Fruit fly (Drosophila melanogaster): ENCODE data around the gene Ube3a.

Ube3a gene

DNA sequence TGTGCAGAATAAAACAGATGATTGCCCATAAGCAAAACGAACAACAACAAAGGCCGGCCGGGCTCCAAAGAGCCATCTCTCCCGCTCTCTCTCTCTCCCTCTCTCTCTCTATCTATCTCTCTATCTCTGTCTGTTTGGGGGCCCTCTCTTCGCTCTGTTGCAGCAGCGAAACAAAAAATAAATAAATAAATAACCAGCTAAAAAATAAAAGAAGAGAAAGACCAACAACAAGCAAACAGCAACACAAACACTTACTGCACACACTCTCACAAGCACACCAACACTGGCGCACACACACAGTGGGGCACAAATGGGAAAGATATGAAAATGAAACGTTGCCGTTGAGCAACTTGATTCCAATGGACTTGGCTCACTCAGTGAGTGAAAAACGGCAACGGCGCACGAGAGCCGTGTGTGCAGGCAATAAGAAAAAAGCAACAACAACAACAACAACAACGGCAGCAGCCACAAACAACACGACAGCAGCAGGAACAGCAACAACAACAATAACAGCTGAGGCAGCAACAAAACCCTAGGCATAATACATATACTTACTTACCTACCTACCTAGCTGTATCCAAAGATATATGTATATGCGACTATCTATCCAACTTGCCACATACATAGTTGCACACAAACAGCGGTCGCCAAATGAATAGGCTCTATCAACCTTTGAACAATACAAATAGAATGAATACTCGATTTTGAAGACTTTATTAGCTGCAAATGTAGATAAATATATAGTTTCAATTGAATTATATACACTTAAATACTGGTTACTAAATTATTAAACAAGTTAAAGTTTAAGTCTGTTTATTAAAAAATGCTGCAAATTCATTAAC lies 35.9 kb upstream of the Ube3a start:
- TF ChIP-seq psq (optimal IDR thresholded peaks at IDR 0.05) (no peak), ttk (optimal IDR thresholded peaks at IDR 0.05) (no peak), Myc (optimal IDR thresholded peaks at IDR 0.05) (no peak), Sin3A (optimal IDR thresholded peaks at IDR 0.05) (no peak), insv (optimal IDR thresholded peaks at IDR 0.05) (no peak), h (optimal IDR thresholded peaks at IDR 0.05) (no peak)

DNA sequence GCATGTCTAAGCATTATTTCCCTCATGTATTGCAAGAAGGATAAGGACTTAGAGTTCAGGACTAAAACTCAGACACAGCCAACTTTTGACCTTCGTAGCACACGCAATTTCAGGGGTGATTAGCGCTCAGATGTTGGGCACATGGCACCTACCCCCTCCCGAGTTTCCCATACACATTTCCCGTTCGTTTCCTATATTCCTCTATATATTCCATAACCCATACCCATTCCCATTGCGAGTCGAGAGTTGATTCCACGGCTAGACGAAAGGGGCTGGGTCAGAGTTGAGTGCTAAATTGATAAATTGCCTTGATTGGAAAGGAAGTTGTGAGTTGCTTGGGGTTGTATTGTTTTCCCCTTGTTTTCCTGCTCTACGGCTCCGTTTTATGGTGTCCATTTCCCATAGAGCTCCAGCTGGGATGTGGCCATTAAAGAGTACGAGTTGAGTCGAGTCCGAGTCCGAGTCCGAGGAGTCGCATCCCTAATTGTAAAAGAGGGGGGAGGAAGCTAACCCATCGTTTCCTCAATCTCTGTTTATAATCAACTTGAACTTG lies 33.7 kb upstream of the Ube3a start:
- TF ChIP-seq psq (optimal IDR thresholded peaks at IDR 0.05) = no peak
- no peak for TF ChIP-seq Myc (optimal IDR thresholded peaks at IDR 0.05)
- TF ChIP-seq insv (optimal IDR thresholded peaks at IDR 0.05) = no peak
- no peak for TF ChIP-seq Sin3A (optimal IDR thresholded peaks at IDR 0.05)
- TF ChIP-seq h (optimal IDR thresholded peaks at IDR 0.05) = no peak
- TF ChIP-seq ttk (optimal IDR thresholded peaks at IDR 0.05) = no peak

DNA sequence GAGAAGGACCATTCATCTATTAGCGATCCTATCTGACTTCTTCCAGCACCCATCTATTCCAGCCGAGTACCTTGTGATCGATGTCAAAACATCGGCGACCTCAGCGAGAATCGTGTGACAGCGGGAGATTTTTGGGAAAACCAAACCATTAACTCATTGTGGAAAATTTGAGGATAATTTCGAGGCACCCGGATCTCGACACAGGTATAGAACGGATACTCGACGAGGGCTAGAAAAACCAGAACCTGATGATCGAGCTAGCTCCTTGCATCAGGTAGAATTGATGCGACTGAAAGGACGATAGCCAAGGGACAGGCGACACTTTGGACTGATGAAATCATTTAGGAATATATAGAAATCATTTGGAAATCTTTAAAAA lies 32.9 kb upstream of the Ube3a start:
- no peak for TF ChIP-seq ttk (optimal IDR thresholded peaks at IDR 0.05)
- TF ChIP-seq Sin3A (optimal IDR thresholded peaks at IDR 0.05) = no peak
- no peak for TF ChIP-seq h (optimal IDR thresholded peaks at IDR 0.05)
- no peak for TF ChIP-seq Myc (optimal IDR thresholded peaks at IDR 0.05)
- no peak for TF ChIP-seq insv (optimal IDR thresholded peaks at IDR 0.05)
- no peak for TF ChIP-seq psq (optimal IDR thresholded peaks at IDR 0.05)

DNA sequence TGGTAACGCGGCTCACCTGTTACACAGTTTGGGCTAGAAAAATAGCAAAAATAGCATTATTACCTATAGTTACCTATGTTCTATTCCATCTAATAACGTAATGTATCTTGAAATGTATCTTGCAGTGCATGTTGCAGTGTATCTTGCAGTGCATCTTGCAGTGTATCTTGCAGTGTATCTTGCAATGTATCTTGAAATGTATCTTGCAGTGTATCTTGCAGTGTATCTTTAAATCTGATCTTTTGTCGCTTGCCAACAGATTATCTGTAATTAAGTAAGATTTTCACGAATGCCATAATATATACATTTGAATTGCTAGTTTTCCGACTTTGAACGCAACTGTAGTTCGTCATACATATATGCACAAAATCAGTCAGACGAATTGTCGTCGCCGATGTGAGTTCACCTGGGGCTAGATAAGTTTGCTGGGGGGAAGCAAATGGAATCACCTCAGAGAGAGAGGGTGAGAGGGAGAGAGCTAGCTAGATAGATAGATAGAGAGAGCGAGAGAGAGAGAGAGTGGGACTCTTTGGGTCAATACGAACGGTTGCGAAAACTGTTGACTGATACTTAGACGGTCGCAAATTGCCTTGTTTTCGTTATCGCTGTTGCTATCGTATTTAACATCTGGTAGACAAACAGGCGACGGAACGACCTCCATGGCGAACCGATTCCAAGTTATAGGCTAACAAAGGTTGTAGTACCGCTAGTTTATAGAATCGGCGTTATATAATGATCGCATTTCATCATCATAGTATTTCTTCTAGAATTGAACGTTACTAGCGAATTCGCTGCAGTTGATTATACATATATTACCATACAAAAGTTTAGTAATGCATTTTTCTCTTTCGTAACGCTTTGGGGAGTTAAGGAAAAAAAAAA lies 32.3 kb upstream of the Ube3a start:
- TF ChIP-seq Sin3A (optimal IDR thresholded peaks at IDR 0.05) (no peak), ttk (optimal IDR thresholded peaks at IDR 0.05) (no peak), h (optimal IDR thresholded peaks at IDR 0.05) (no peak)

DNA sequence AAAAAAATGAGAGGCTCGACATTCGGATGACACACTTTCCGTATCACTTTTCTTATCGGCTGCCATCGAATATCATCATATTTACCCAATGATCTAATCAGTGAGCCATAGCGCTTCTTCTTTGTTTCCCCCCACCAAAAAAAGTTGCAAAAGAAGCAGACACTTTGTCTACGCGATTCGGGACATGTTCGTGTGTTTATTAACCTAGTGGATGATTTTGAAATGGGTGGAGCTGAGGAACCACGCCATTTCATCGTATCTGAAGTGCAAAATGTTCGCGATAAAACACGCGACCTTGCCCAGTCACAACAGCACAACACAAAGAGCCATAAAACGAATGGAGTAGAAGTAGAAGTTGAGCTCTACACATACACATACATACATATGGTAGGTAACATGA lies 31.6 kb upstream of the Ube3a start:
- TF ChIP-seq insv (optimal IDR thresholded peaks at IDR 0.05) (no peak), h (optimal IDR thresholded peaks at IDR 0.05) (no peak), ttk (optimal IDR thresholded peaks at IDR 0.05) (no peak), psq (optimal IDR thresholded peaks at IDR 0.05) (no peak), Myc (optimal IDR thresholded peaks at IDR 0.05) (no peak), Sin3A (optimal IDR thresholded peaks at IDR 0.05) (no peak)

DNA sequence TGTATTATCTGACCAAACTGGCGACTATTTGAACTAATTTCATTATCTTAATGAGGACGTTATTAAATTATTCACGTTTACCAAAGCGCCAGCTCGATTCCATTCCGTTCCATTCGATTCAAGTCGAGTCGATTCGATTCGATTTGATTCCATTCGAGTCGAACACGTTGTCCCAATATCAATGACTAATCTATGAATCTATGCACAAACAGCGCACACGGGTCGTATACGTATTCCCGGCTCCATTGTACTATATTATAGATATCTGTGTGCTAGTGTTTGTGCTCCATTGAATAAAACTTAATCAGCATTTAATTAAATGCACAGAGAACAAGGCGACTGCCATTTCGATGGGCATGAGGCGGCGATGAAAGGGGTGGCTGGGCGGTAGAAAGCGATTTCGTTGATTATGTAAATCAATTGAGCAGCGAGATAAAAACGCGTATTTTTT lies 28.8 kb upstream of the Ube3a start:
- TF ChIP-seq h (optimal IDR thresholded peaks at IDR 0.05) = no peak
- TF ChIP-seq Sin3A (optimal IDR thresholded peaks at IDR 0.05) = no peak
- no peak for TF ChIP-seq insv (optimal IDR thresholded peaks at IDR 0.05)
- TF ChIP-seq psq (optimal IDR thresholded peaks at IDR 0.05) = no peak
- TF ChIP-seq Myc (optimal IDR thresholded peaks at IDR 0.05) = no peak
- no peak for TF ChIP-seq ttk (optimal IDR thresholded peaks at IDR 0.05)

DNA sequence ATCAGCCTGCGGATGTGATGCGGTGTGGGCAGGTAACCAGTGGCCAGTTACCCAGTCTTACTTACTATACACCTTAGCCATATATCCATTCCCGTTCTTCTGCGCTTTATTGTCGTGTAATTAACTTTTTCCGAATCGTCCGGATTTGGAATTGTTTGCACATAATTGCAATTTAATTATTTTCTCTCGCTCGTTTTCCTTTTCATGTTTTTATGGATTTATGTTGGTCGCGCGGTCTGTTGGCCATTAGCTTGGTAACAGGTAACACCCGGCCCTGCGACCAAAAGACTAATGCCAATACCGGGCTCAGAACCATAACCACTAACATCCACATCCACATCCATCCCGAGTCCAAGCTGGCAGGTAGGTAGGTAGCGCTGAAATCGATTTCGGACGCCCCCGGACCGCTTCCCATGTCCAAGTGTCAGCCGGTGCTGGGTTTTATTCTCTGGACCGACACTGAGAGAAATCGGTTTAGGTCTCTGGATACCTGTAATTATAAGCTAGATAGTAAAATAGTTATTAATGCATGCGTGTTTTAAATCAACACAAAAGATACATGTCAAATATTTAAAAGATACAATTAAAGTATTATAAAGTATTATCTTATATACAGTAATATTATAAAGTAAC lies 26.9 kb upstream of the Ube3a start:
- TF ChIP-seq ttk (optimal IDR thresholded peaks at IDR 0.05) (no peak), Sin3A (optimal IDR thresholded peaks at IDR 0.05) (no peak)

DNA sequence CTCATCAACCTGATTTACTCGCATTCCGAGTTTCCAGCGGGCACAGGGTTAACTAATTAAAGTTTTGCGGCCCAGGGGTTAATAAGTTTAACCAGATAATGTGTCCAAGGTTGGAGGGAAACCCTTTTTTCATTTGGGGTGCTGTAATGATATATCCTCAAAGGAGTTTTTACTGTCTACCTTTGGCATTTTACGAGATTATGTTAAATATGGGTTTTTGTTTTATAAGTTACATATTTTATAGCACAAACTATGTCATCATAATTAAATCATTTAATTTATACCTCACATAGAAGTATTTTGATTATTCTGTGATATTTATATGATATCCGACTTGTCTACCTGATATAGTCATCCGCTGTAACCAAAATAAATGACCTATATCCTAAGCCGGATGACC lies 25.7 kb upstream of the Ube3a start, which contains the start of gene Ir68a:
TSS of gene Ir68a (minus strand) at position 101 of the 400 bp plus-strand sequence.
- TF ChIP-seq psq (optimal IDR thresholded peaks at IDR 0.05) (no peak), h (optimal IDR thresholded peaks at IDR 0.05) (no peak), Myc (optimal IDR thresholded peaks at IDR 0.05) (no peak), ttk (optimal IDR thresholded peaks at IDR 0.05) (no peak), Sin3A (optimal IDR thresholded peaks at IDR 0.05) (no peak), insv (optimal IDR thresholded peaks at IDR 0.05) (no peak)

DNA sequence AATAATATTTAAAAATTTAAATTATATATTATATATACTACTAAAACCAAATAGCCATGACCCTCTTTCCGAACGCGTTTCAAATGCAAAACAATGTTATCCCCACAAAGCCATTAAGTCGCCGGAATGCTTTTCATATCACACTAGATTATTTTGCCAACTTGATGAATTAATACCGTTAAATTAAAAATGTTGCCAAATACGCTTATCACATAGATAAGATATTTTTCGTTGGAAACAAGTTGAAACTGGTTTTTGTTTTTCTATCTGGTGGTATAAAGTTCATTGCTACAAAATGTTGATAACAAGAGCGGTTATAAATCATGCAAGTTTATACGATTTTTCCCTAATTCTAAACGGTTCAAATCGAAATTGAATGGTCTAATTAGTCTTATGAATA lies 23.2 kb upstream of the Ube3a start:
- no peak for TF ChIP-seq insv (optimal IDR thresholded peaks at IDR 0.05)

DNA sequence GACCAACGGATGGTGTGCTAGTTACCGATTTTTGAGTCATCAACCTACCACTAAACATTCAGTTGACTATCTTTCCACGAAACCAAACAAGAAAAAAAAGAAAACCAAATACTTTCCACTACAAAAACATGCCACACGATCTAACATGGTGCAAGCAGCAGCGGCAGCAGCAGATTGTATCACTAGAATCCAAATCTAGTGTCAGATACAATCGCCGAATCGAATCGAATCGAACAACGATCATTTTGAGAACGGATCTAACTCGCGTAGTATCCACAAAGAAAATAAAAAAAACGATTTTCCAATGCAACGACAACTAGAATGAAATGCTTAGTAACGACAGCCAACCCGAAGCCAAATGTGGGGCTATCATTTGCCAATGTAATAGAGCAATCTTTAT lies 17.3 kb upstream of the Ube3a start:
- TF ChIP-seq h (optimal IDR thresholded peaks at IDR 0.05) (no peak), psq (optimal IDR thresholded peaks at IDR 0.05) (no peak), Myc (optimal IDR thresholded peaks at IDR 0.05) (no peak), ttk (optimal IDR thresholded peaks at IDR 0.05) (no peak), Sin3A (optimal IDR thresholded peaks at IDR 0.05) (no peak), insv (optimal IDR thresholded peaks at IDR 0.05) (no peak)

DNA sequence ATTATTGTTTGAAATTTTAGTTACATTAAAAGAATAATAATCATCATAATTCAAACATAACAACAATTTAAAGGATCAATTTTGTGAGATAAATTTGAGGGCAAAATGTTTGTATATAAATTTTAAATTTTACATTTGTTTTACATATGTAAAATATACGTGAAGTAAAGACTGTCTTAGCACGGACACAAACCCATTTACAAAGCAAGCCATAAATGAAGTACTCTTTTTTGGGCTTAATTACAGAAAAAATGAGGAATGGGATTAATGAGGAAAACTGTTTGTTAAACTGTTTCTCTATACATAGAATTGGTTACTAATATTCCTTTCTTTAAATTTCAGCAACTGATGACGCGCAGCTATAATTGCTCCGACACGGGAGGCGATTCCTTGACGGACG lies 14.3 kb upstream of the Ube3a start:
- no peak for TF ChIP-seq insv (optimal IDR thresholded peaks at IDR 0.05)
- TF ChIP-seq Myc (optimal IDR thresholded peaks at IDR 0.05) = no peak
- TF ChIP-seq h (optimal IDR thresholded peaks at IDR 0.05) = no peak
- no peak for TF ChIP-seq psq (optimal IDR thresholded peaks at IDR 0.05)
- TF ChIP-seq Sin3A (optimal IDR thresholded peaks at IDR 0.05) = no peak
- no peak for TF ChIP-seq ttk (optimal IDR thresholded peaks at IDR 0.05)

DNA sequence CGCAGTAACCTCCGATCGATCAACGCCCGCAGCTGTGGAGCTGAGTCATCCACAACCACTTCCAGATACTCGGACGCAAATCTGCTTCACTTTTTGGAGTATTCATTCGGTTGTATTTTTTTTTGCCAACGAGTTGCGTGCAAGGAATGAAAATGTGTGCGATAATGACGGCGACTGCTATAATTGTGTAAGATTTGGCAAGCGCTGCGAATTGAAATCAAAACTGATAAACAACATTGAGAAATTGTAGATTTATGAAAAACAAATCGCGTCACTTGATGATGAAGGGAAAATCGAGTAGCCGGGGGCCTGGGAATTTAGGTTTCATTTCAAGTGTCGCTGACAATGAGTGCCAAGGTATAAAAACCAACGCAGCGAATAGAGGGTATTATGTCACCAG lies 8.5 kb upstream of the Ube3a start:
- no peak for TF ChIP-seq Myc (optimal IDR thresholded peaks at IDR 0.05)

Measured in Kc167 (cell line).